Worm (Caenorhabditis elegans) whole organism, L4 larva: ENCODE results near the gene C12D5.10.

Experiments
- Y105C5A.15 ChIP-seq: fragments of 200-800 bp; sonication (Bioruptor generic); IDR thresholded peaks from 2 replicates; pipeline ENCODE4 v1.3.6; 2022; ENCODE audit warnings: missing genetic modification characterization, missing compliant biosample characterization
- ama-1 ChIP-seq: fragments of 150-350 bp; optimal IDR thresholded peaks from 2 replicates; lab custom pipeline; 2014; ENCODE audit warnings: inconsistent platforms, mixed read lengths
- ceh-32 ChIP-seq: sonication (generic microtip); optimal IDR thresholded peaks from 2 replicates; lab custom pipeline; 2016; ENCODE audit warnings: mild to moderate bottlenecking, missing genetic modification characterization, missing compliant biosample characterization; ENCODE audit not compliant: poor library complexity
- dve-1 ChIP-seq: sonication (generic microtip); optimal IDR thresholded peaks from 2 replicates; lab custom pipeline; 2017; ENCODE audit warnings: antibody characterized with exemption, mild to moderate bottlenecking, missing genetic modification characterization, missing compliant biosample characterization; ENCODE audit not compliant: insufficient read depth
- lin-15B ChIP-seq: fragments of 150-350 bp; sonication (generic microtip); optimal IDR thresholded peaks from 3 replicates; lab custom pipeline; 2014; ENCODE audit warnings: missing biosample characterization, missing genetic modification characterization
- mdl-1 ChIP-seq, 2 experiments: fragments of 150-350 bp in 1 of 2; sonication (generic microtip) in 1 of 2; optimal IDR thresholded peaks; 2 replicates each; lab custom pipeline; 2014 to 2017; ENCODE audit warnings: missing biosample characterization in 2 of 2, missing genetic modification characterization in 2 of 2
- mep-1 ChIP-seq: fragments of 150-350 bp; sonication (generic microtip); optimal IDR thresholded peaks from 3 replicates; lab custom pipeline; 2014; ENCODE audit warnings: missing biosample characterization, missing genetic modification characterization
- nhr-77 ChIP-seq: fragments of 150-350 bp; optimal IDR thresholded peaks from 2 replicates; lab custom pipeline; 2014; ENCODE audit warnings: missing biosample characterization, missing genetic modification characterization
- pha-4 ChIP-seq, 2 experiments: fragments of 150-350 bp in 1 of 2; fragments of 200-800 bp in 1 of 2; sonication (Bioruptor generic) in 1 of 2; IDR thresholded peaks in 1 of 2; optimal IDR thresholded peaks in 1 of 2; 2 replicates each; pipeline versions ENCODE4 v1.3.6 to Lab custom; 2014 to 2022; ENCODE audit warnings: missing genetic modification characterization in 2 of 2, missing genetic modification reagents in 2 of 2, missing biosample characterization in 1 of 2, missing compliant biosample characterization in 1 of 2

ce11 chrV:7649963-7650362 lies 43.3 kb downstream of the C12D5.10 start:
- no peak for TF ChIP-seq ama-1
- TF ChIP-seq Y105C5A.15 (GFP tag; lab: Robert Waterston, UW): no peak
- TF ChIP-seq mep-1: no peak
- no peak for TF ChIP-seq mdl-1 (tag; optimal IDR thresholded peaks at IDR 0.05; lab: Kevin White, UChicago)
- TF ChIP-seq nhr-77 (tag; lab: Kevin White, UChicago): no peak
- no peak for TF ChIP-seq dve-1 (tag; lab: Kevin White, UChicago)
- TF ChIP-seq pha-4 (GFP tag; IDR thresholded peaks at IDR 0.05; lab: Robert Waterston, UW): no peak
- no peak for TF ChIP-seq pha-4 (tag; optimal IDR thresholded peaks at IDR 0.05; lab: Kevin White, UChicago)
- no peak for TF ChIP-seq lin-15B
- no peak for TF ChIP-seq ceh-32 (tag; lab: Kevin White, UChicago)
